Worm (Caenorhabditis elegans) whole organism, young adult: ENCODE data around the gene hsp-43.

Source experiments
- B0035.1 ChIP-seq: sonication (generic microtip); optimal IDR thresholded peaks from 2 replicates; lab custom pipeline; 2016; ENCODE audit warnings: missing genetic modification characterization, mild to moderate bottlenecking, missing compliant biosample characterization, missing genotype, missing genetic modification reagents
- B0261.1 ChIP-seq: sonication (generic microtip); optimal IDR thresholded peaks from 2 replicates; lab custom pipeline; 2016; ENCODE audit warnings: mild to moderate bottlenecking, missing genetic modification characterization, moderate library complexity, missing compliant biosample characterization
- F10E7.11 ChIP-seq: sonication (generic microtip); optimal IDR thresholded peaks from 2 replicates; lab custom pipeline; 2017; ENCODE audit warnings: mild to moderate bottlenecking, missing genetic modification characterization, moderate library complexity, missing compliant biosample characterization
- F52B5.7 ChIP-seq: sonication (generic microtip); optimal IDR thresholded peaks from 2 replicates; lab custom pipeline; 2016; ENCODE audit warnings: mild to moderate bottlenecking, missing genetic modification characterization, missing compliant biosample characterization
- Y53G8AR.9 ChIP-seq: fragments of 200-800 bp; sonication (Bioruptor generic); conservative IDR thresholded peaks from 2 replicates; pipeline ENCODE4 v1.3.6; 2022; ENCODE audit warnings: missing genetic modification reagents, missing genetic modification characterization, missing compliant biosample characterization
- ama-1 ChIP-seq, 3 experiments: fragments of 150-350 bp in 1 of 3; sonication (generic microtip) in 2 of 3; optimal IDR thresholded peaks; 2 replicates each; lab custom pipeline; 2014 to 2018; ENCODE audit warnings: missing biosample characterization in 2 of 3, missing genetic modification characterization in 2 of 3, missing genetic modification reagents in 2 of 3
- athp-1 ChIP-seq: sonication (generic microtip); optimal IDR thresholded peaks from 2 replicates; lab custom pipeline; 2017; ENCODE audit warnings: mild to moderate bottlenecking, missing genetic modification characterization, missing compliant biosample characterization
- cebp-1 ChIP-seq, 2 experiments: fragments of 200-800 bp in 1 of 2; sonication (Bioruptor generic) in 1 of 2; sonication (generic microtip) in 1 of 2; IDR thresholded peaks in 1 of 2; optimal IDR thresholded peaks in 1 of 2; 2 replicates each; pipeline versions ENCODE4 v1.3.6 to Lab custom; 2017 to 2022; ENCODE audit warnings: missing compliant biosample characterization in 2 of 2, missing genetic modification characterization in 2 of 2, mild to moderate bottlenecking in 1 of 2, missing genetic modification reagents in 1 of 2, moderate library complexity in 1 of 2
- ceh-79 ChIP-seq: sonication (generic microtip); optimal IDR thresholded peaks from 2 replicates; lab custom pipeline; 2017; ENCODE audit warnings: mild to moderate bottlenecking, missing genetic modification characterization, missing compliant biosample characterization
- egl-44 ChIP-seq: fragments of 200-800 bp; sonication (Bioruptor generic); IDR thresholded peaks from 2 replicates; pipeline ENCODE4 v1.3.6; 2022; ENCODE audit warnings: missing genetic modification reagents, missing genetic modification characterization, missing compliant biosample characterization
- fkh-3 ChIP-seq: sonication (generic microtip); optimal IDR thresholded peaks from 2 replicates; lab custom pipeline; 2016; ENCODE audit warnings: mild to moderate bottlenecking, missing genetic modification characterization, missing compliant biosample characterization
- hlh-12 ChIP-seq: sonication (generic microtip); optimal IDR thresholded peaks from 2 replicates; lab custom pipeline; 2016; ENCODE audit warnings: missing genetic modification characterization, missing compliant biosample characterization
- hlh-26 ChIP-seq: fragments of 200-800 bp; sonication (Bioruptor generic); conservative IDR thresholded peaks from 2 replicates; pipeline ENCODE4 v1.3.6; 2022; ENCODE audit warnings: missing genetic modification reagents, missing genetic modification characterization, missing compliant biosample characterization
- hrde-1 ChIP-seq: sonication (generic microtip); optimal IDR thresholded peaks from 2 replicates; lab custom pipeline; 2016; ENCODE audit warnings: missing genetic modification characterization, mild to moderate bottlenecking, missing compliant biosample characterization, moderate library complexity, missing genotype, missing genetic modification reagents, borderline replicate concordance
- let-526 ChIP-seq: fragments of 200-800 bp; sonication (Bioruptor generic); IDR thresholded peaks from 2 replicates; pipeline ENCODE4 v1.3.6; 2022; ENCODE audit warnings: missing genetic modification reagents, missing genetic modification characterization, missing compliant biosample characterization
- lin-40 ChIP-seq: sonication (generic microtip); optimal IDR thresholded peaks from 2 replicates; lab custom pipeline; 2016; ENCODE audit warnings: missing genetic modification characterization, mild to moderate bottlenecking, missing compliant biosample characterization, missing genotype, missing genetic modification reagents
- nhr-179 ChIP-seq: sonication (generic microtip); optimal IDR thresholded peaks from 2 replicates; lab custom pipeline; 2016; ENCODE audit warnings: mild to moderate bottlenecking, missing genetic modification characterization, missing compliant biosample characterization
- nhr-80 ChIP-seq: sonication (generic microtip); optimal IDR thresholded peaks from 2 replicates; lab custom pipeline; 2016; ENCODE audit warnings: missing genetic modification characterization, missing compliant biosample characterization
- pha-4 ChIP-seq: fragments of 150-350 bp; sonication (generic microtip); optimal IDR thresholded peaks from 2 replicates; lab custom pipeline; 2014; ENCODE audit warnings: missing biosample characterization, missing genetic modification reagents, missing genetic modification characterization
- rcor-1 ChIP-seq: fragments of 200-800 bp; sonication (Bioruptor generic); IDR thresholded peaks from 2 replicates; pipeline ENCODE4 v1.3.6; 2022; ENCODE audit warnings: missing genetic modification reagents, missing genetic modification characterization, missing compliant biosample characterization
- snpc-1.3 ChIP-seq: sonication (generic microtip); optimal IDR thresholded peaks from 2 replicates; lab custom pipeline; 2017; ENCODE audit warnings: missing genetic modification characterization, mild to moderate bottlenecking, missing compliant biosample characterization, antibody characterized with exemption, moderate library complexity, missing genotype, missing genetic modification reagents; ENCODE audit not compliant: insufficient read depth
- snpc-4 ChIP-seq, 5 experiments: fragments of 150-350 bp in 1 of 5; sonication (generic microtip) in 4 of 5; optimal IDR thresholded peaks; 2 replicates each; lab custom pipeline; 2014 to 2018; ENCODE audit warnings: missing genetic modification characterization in 5 of 5, missing biosample characterization in 3 of 5, antibody characterized with exemption in 2 of 5, mild to moderate bottlenecking in 2 of 5, missing compliant biosample characterization in 2 of 5, missing genotype in 2 of 5, moderate library complexity in 2 of 5, missing genetic modification reagents in 1 of 5
- tbx-9 ChIP-seq: sonication (generic microtip); optimal IDR thresholded peaks from 2 replicates; lab custom pipeline; 2016; ENCODE audit warnings: borderline replicate concordance, missing genetic modification characterization, inconsistent platforms, missing compliant biosample characterization
- zfh-2 ChIP-seq: fragments of 200-800 bp; sonication (Bioruptor generic); conservative IDR thresholded peaks from 2 replicates; pipeline ENCODE4 v1.3.6; 2022; ENCODE audit warnings: missing genetic modification reagents, missing genetic modification characterization, missing compliant biosample characterization
- ztf-25 ChIP-seq: fragments of 200-800 bp; sonication (Bioruptor generic); IDR thresholded peaks from 2 replicates; pipeline ENCODE4 v1.3.6; 2022; ENCODE audit warnings: missing genetic modification reagents, missing genetic modification characterization, missing compliant biosample characterization
- ztf-26 ChIP-seq: sonication (generic microtip); optimal IDR thresholded peaks from 2 replicates; lab custom pipeline; 2017; ENCODE audit warnings: missing genetic modification characterization, missing compliant biosample characterization
- ztf-28 ChIP-seq: fragments of 200-800 bp; sonication (Bioruptor generic); IDR thresholded peaks from 2 replicates; pipeline ENCODE4 v1.3.6; 2022; ENCODE audit warnings: missing genetic modification reagents, missing genetic modification characterization, missing compliant biosample characterization
- ztf-6 ChIP-seq: fragments of 200-800 bp; sonication (Bioruptor generic); IDR thresholded peaks from 2 replicates; pipeline ENCODE4 v1.3.6; 2022; ENCODE audit warnings: missing genetic modification reagents, missing genetic modification characterization, missing compliant biosample characterization

The hsp-43 gene

ce11 chrX:6207687-6208088, 27.7 kb downstream of the hsp-43 start, which contains the start of gene T13C5.6 (continued):
- peak; percentile 88 for TF ChIP-seq B0035.1 (tag; lab: Kevin White, UChicago)
- TF ChIP-seq snpc-4 (GFP tag; optimal IDR thresholded peaks at IDR 0.05; lab: Kevin White, UChicago): no peak
- TF ChIP-seq snpc-4 (tag; optimal IDR thresholded peaks at IDR 0.05; lab: Kevin White, UChicago): peak in 2 of 4 experiments; percentile 71 to 81
- TF ChIP-seq ceh-79 (tag; lab: Kevin White, UChicago): peak; percentile 67
- TF ChIP-seq athp-1: peak; percentile 72
- peak; percentile 76 for TF ChIP-seq hrde-1
- TF ChIP-seq, all 124 proteins: peak for 101

ce11 chrX:6206305-6206704, 29.0 kb downstream of the hsp-43 start, which contains the start of gene mtp-18:
Gene mtp-18 (minus strand): TSS chrX:6206405.
- TF ChIP-seq Y53G8AR.9 (no peak), ztf-6 (no peak), nhr-179 (tag; lab: Kevin White, UChicago) (no peak), F52B5.7 (no peak), tbx-9 (tag; lab: Kevin White, UChicago) (no peak), fkh-3 (tag; lab: Kevin White, UChicago) (no peak), rcor-1 (GFP tag; lab: Robert Waterston, UW) (no peak), egl-44 (no peak), zfh-2 (no peak), ztf-28 (no peak), nhr-80 (no peak), hlh-12 (tag; lab: Kevin White, UChicago) (no peak), ama-1 (optimal IDR thresholded peaks at IDR 0.05; lab: Kevin White, UChicago) (no peak), ama-1 (GFP tag; optimal IDR thresholded peaks at IDR 0.05; lab: Kevin White, UChicago) (no peak), F10E7.11 (tag; lab: Kevin White, UChicago) (no peak), snpc-1.3 (tag; lab: Kevin White, UChicago) (no peak)
- TF ChIP-seq, all 124 proteins: peak for 0

DNA sequence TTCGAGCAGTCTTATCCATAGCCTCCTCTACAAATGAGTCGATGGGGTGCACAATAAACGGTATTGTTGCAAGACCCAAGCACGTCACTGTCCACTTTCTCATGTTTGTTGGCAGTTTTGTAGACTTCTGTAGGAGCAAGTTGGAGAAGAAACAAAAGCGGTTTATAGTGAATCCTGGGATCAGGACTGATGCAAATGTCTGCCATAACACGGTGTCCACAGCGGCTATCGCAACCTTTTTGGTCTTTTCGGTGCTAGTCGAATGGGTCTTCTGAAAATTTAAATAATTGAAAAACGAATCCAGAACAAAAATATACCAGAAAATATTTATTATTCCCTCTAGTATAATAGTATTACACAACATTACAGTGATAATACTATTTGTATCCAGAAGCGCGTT, 30.0 kb downstream of the hsp-43 start:
- TF ChIP-seq nhr-80 (no peak), ztf-26 (tag; lab: Kevin White, UChicago) (no peak), rcor-1 (GFP tag; lab: Robert Waterston, UW) (no peak), ztf-28 (no peak)

DNA sequence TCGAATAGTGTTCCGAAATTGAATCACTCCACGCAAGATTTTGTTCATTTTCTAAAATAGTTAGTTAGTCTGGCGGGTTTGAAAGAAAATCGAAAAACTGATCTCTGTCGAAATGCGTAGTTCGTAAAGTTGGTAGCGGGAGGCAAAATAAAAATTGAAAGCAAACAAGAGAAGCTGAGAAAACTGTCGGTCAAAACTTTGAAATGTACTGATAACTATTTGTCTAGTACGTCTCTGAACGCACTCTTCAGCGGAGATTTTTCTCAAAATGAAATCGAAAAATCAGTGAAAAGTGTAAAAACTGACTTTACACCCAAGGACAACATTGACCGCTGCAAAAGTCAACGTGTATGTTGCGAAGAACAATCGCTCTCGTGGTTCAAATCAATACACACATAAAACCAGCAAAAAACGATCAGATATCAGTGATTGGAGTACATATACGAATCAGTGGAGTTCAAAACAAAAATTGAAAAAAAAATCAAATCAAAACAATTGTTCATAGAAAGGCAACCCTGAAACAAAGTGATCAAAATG, 30.6 kb downstream of the hsp-43 start, which contains the start of gene bca-1:
bca-1 (minus strand) TSS at position 51 of the 537 bp plus-strand sequence.
- TF ChIP-seq pha-4 (tag; lab: Kevin White, UChicago) (no peak), ztf-26 (tag; lab: Kevin White, UChicago) (peak; percentile 55), B0261.1 (tag; lab: Kevin White, UChicago) (no peak), cebp-1 (GFP tag; IDR thresholded peaks at IDR 0.05; lab: Robert Waterston, UW) (no peak), cebp-1 (tag; optimal IDR thresholded peaks at IDR 0.05; lab: Kevin White, UChicago) (peak; percentile 11), lin-40 (tag; lab: Kevin White, UChicago) (peak; percentile 56), nhr-80 (peak; percentile 52)

DNA sequence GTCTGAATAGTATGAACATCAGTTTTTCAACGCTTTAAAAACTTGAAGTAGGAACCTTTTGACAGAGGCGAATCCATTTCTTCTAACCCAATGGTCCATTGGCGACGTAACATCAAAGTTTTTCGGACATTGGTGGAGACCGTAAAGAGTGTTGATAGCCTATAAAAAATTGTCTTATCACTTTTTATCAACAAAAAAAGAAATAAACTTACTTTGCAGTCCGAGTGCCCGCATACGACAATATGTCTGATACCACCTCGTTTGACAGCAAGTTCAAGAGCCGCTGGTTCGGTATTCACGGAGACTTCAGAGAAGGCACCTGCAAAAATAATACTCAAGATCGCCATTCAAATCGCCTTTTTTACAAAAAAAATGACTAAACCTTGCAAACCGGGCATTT, 32.0 kb downstream of the hsp-43 start:
- peak; percentile 23 for TF ChIP-seq nhr-80
- no peak for TF ChIP-seq ztf-25 (GFP tag; lab: Robert Waterston, UW)
- TF ChIP-seq let-526 (GFP tag; lab: Robert Waterston, UW): no peak

DNA sequence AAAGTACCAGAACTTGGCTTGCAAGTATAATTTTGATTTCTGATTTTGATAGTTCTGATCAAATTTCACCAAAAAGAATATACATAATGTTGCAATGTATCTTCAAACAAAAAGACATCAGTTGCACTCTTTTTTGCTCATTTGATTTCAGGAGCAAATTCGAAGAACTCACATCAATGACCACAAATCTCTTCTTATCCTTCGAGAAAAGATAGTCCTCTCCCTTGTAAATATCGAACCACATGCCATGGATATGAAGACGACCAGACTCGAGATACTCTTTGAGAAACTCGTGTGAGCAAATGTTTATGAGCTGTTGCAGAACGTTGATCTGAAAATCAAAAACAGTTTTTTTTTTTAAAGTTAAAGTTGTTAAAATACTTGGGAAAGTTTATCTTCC, 32.5 kb downstream of the hsp-43 start:
- TF ChIP-seq hlh-26 (GFP tag; lab: Robert Waterston, UW): no peak
